Worm (Caenorhabditis elegans) whole organism, young adult: ENCODE results near the gene vit-2.

Experiments
- hrde-1 ChIP-seq: sonication (generic microtip); optimal IDR thresholded peaks from 2 replicates; lab custom pipeline; 2016; ENCODE audit warnings: missing genetic modification characterization, mild to moderate bottlenecking, missing compliant biosample characterization, moderate library complexity, missing genotype, missing genetic modification reagents, borderline replicate concordance
- ztf-25 ChIP-seq: fragments of 200-800 bp; sonication (Bioruptor generic); IDR thresholded peaks from 2 replicates; pipeline ENCODE4 v1.3.6; 2022; ENCODE audit warnings: missing genetic modification reagents, missing genetic modification characterization, missing compliant biosample characterization

ce11 chrX:5151403-5151802 lies 50.6 kb downstream of the vit-2 start:
- TF ChIP-seq hrde-1 (tag; lab: Kevin White, UChicago) (no peak), ztf-25 (no peak)
